Worm (Caenorhabditis elegans) whole organism, L1 larva: ENCODE data around the gene nhr-214.

Experiments used
- fkh-8 ChIP-seq: sonication (generic microtip); optimal IDR thresholded peaks from 2 replicates; lab custom pipeline; 2016; ENCODE audit warnings: mild to moderate bottlenecking, missing genetic modification characterization, missing compliant biosample characterization
- lin-14 ChIP-seq: fragments of 200-800 bp; sonication (Bioruptor generic); optimal IDR thresholded peaks from 2 replicates; lab custom pipeline; 2018; ENCODE audit warnings: mild to moderate bottlenecking, missing genetic modification characterization, moderate library complexity, missing compliant biosample characterization
- nhr-19 ChIP-seq: fragments of 200-800 bp; sonication (Bioruptor generic); conservative IDR thresholded peaks from 2 replicates; pipeline ENCODE4 v1.3.6; 2022; ENCODE audit warnings: missing genetic modification characterization, missing compliant biosample characterization
- unc-30 ChIP-seq: sonication (generic microtip); optimal IDR thresholded peaks from 2 replicates; lab custom pipeline; 2017; ENCODE audit warnings: missing biosample characterization, missing genetic modification characterization
- unc-62 ChIP-seq: fragments of 150-350 bp; optimal IDR thresholded peaks from 2 replicates; lab custom pipeline; 2014; ENCODE audit warnings: missing biosample characterization, missing genetic modification reagents, missing genetic modification characterization
- zip-4 ChIP-seq: fragments of 200-800 bp; sonication (Bioruptor generic); optimal IDR thresholded peaks from 2 replicates; lab custom pipeline; 2018; ENCODE audit warnings: mild to moderate bottlenecking, missing genetic modification characterization, moderate library complexity, missing compliant biosample characterization

Gene nhr-214

ce11 chrX:12655339-12655875 lies 46.5 kb downstream of the nhr-214 start:
- TF ChIP-seq unc-62 (GFP tag; lab: Kevin White, UChicago): no peak
- no peak for TF ChIP-seq unc-30
- no peak for TF ChIP-seq zip-4 (GFP tag; lab: Kevin White, UChicago)
- no peak for TF ChIP-seq lin-14 (GFP tag; lab: Kevin White, UChicago)
- TF ChIP-seq fkh-8 (tag; lab: Kevin White, UChicago): no peak
- TF ChIP-seq nhr-19 (GFP tag; lab: Robert Waterston, UW): no peak
